Fruit fly (Drosophila melanogaster) whole organism, embryonic: ENCODE data around the gene CG12016.

ENCODE experiments used
- BtbVII ChIP-seq: fragments of 200-800 bp; sonication (Bioruptor generic); optimal IDR thresholded peaks from 3 replicates; lab custom pipeline; 2017; ENCODE audit warnings: missing biosample characterization, mild to moderate bottlenecking, missing genetic modification characterization
- CG12104 ChIP-seq: fragments of 200-800 bp; sonication (Bioruptor generic); optimal IDR thresholded peaks from 3 replicates; lab custom pipeline; 2016; ENCODE audit warnings: missing biosample characterization, missing genetic modification characterization
- CG12155 ChIP-seq: fragments of 200-800 bp; sonication (Bioruptor generic); optimal IDR thresholded peaks from 3 replicates; lab custom pipeline; 2016; ENCODE audit warnings: missing biosample characterization, missing genetic modification characterization
- CG14860 ChIP-seq: fragments of 200-800 bp; sonication (Bioruptor generic); IDR thresholded peaks from 3 replicates; pipeline ENCODE4 v1.3.6; 2022; ENCODE audit warnings: missing biosample characterization, missing genetic modification characterization; ENCODE audit not compliant: partially characterized antibody
- CG14965 ChIP-seq: fragments of 200-800 bp; sonication (Bioruptor generic); optimal IDR thresholded peaks from 2 replicates; lab custom pipeline; 2016; ENCODE audit warnings: missing biosample characterization, missing genetic modification characterization, borderline replicate concordance
- CG17359 ChIP-seq: fragments of 200-800 bp; sonication (Bioruptor generic); optimal IDR thresholded peaks from 3 replicates; lab custom pipeline; 2018; ENCODE audit warnings: missing biosample characterization, mild to moderate bottlenecking, missing genetic modification characterization, moderate library complexity
- CG17568 ChIP-seq: fragments of 200-800 bp; sonication (Bioruptor generic); optimal IDR thresholded peaks from 2 replicates; lab custom pipeline; 2018; ENCODE audit warnings: missing biosample characterization, mild to moderate bottlenecking, missing genetic modification characterization, moderate library complexity
- CG3407 ChIP-seq: fragments of 200-800 bp; sonication (Bioruptor generic); optimal IDR thresholded peaks from 2 replicates; lab custom pipeline; 2018; ENCODE audit warnings: missing biosample characterization, mild to moderate bottlenecking, missing genetic modification characterization
- CG34376 ChIP-seq: fragments of 200-800 bp; sonication (Bioruptor generic); optimal IDR thresholded peaks from 2 replicates; lab custom pipeline; 2018; ENCODE audit warnings: missing biosample characterization, mild to moderate bottlenecking, missing genetic modification characterization
- CG42726 ChIP-seq: fragments of 200-800 bp; sonication (Bioruptor generic); IDR thresholded peaks from 2 replicates; pipeline ENCODE4 v1.3.6; 2022; ENCODE audit warnings: missing biosample characterization, missing genetic modification characterization; ENCODE audit not compliant: partially characterized antibody
- CG4282 ChIP-seq: fragments of 200-800 bp; sonication (Bioruptor generic); optimal IDR thresholded peaks from 2 replicates; lab custom pipeline; 2016; ENCODE audit warnings: missing biosample characterization, missing genetic modification characterization
- CG43689 ChIP-seq: fragments of 200-800 bp; sonication (Bioruptor generic); IDR thresholded peaks from 2 replicates; pipeline ENCODE4 v1.3.6; 2022; ENCODE audit warnings: missing biosample characterization, missing genetic modification characterization
- CG4707 ChIP-seq: fragments of 200-800 bp; sonication (Bioruptor generic); optimal IDR thresholded peaks from 2 replicates; lab custom pipeline; 2018; ENCODE audit warnings: missing biosample characterization, mild to moderate bottlenecking, missing genetic modification characterization, moderate library complexity
- CG4730 ChIP-seq: fragments of 200-800 bp; sonication (Bioruptor generic); IDR thresholded peaks from 2 replicates; pipeline ENCODE4 v1.3.6; 2022; ENCODE audit warnings: missing biosample characterization, missing genetic modification characterization
- CG7839 ChIP-seq: fragments of 200-800 bp; sonication (Bioruptor generic); optimal IDR thresholded peaks from 3 replicates; lab custom pipeline; 2018; ENCODE audit warnings: missing biosample characterization, mild to moderate bottlenecking, missing genetic modification characterization, moderate library complexity
- CG7928 ChIP-seq: fragments of 200-800 bp; sonication (Bioruptor generic); optimal IDR thresholded peaks from 2 replicates; lab custom pipeline; 2017; ENCODE audit warnings: missing biosample characterization, mild to moderate bottlenecking, missing genetic modification characterization
- CG7987 ChIP-seq: fragments of 200-800 bp; sonication (Bioruptor generic); optimal IDR thresholded peaks from 2 replicates; lab custom pipeline; 2018; ENCODE audit warnings: missing biosample characterization, mild to moderate bottlenecking, missing genetic modification characterization, moderate library complexity
- CG8359 ChIP-seq: fragments of 200-800 bp; sonication (Bioruptor generic); optimal IDR thresholded peaks from 2 replicates; lab custom pipeline; 2017; ENCODE audit warnings: missing biosample characterization, mild to moderate bottlenecking, missing genetic modification characterization, borderline replicate concordance
- CG9215 ChIP-seq: fragments of 200-800 bp; sonication (Bioruptor generic); IDR thresholded peaks from 2 replicates; pipeline ENCODE4 v1.3.6; 2022; ENCODE audit warnings: missing biosample characterization, missing genetic modification characterization
- Chrac-16 ChIP-seq: fragments of 200-800 bp; sonication (Bioruptor generic); optimal IDR thresholded peaks from 3 replicates; lab custom pipeline; 2016; ENCODE audit warnings: missing biosample characterization, missing genetic modification characterization
- Dp ChIP-seq: fragments of 200-800 bp; sonication (Bioruptor generic); optimal IDR thresholded peaks from 2 replicates; lab custom pipeline; 2018; ENCODE audit warnings: missing biosample characterization, mild to moderate bottlenecking, missing genetic modification characterization, moderate library complexity
- GATAe ChIP-seq: fragments of 200-800 bp; sonication (Bioruptor generic); conservative IDR thresholded peaks from 2 replicates; pipeline ENCODE4 v1.3.6; 2022; ENCODE audit warnings: missing biosample characterization, missing genetic modification characterization
- HLH54F ChIP-seq: fragments of 200-800 bp; sonication (Bioruptor generic); optimal IDR thresholded peaks from 3 replicates; lab custom pipeline; 2016; ENCODE audit warnings: missing biosample characterization, missing genetic modification characterization
- Hr51 ChIP-seq, 2 experiments: fragments of 200-800 bp; sonication (Bioruptor generic); optimal IDR thresholded peaks; 2 replicates in 1 of 2; 3 replicates in 1 of 2; lab custom pipeline; 2016 to 2018; ENCODE audit warnings: missing biosample characterization in 2 of 2, missing genetic modification characterization in 2 of 2, mild to moderate bottlenecking in 1 of 2, moderate library complexity in 1 of 2
- Med ChIP-seq: fragments of 200-800 bp; sonication (Bioruptor generic); peaks from one replicate; lab custom pipeline; 2016; ENCODE audit warnings: missing biosample characterization, missing genetic modification characterization, mild to moderate bottlenecking, inconsistent platforms, moderate library complexity
- NC2α ChIP-seq: fragments of 200-800 bp; sonication (Bioruptor generic); optimal IDR thresholded peaks from 2 replicates; lab custom pipeline; 2016; ENCODE audit warnings: missing biosample characterization, missing genetic modification characterization
- Nf-YC ChIP-seq: fragments of 200-800 bp; optimal IDR thresholded peaks from 3 replicates; lab custom pipeline; 2019; ENCODE audit warnings: missing biosample characterization, mild to moderate bottlenecking, missing genetic modification characterization, moderate library complexity
- Oli ChIP-seq: fragments of 200-800 bp; sonication (Bioruptor generic); optimal IDR thresholded peaks from 2 replicates; lab custom pipeline; 2018; ENCODE audit warnings: missing biosample characterization, mild to moderate bottlenecking, missing genetic modification characterization, moderate library complexity
- croc ChIP-seq: fragments of 200-800 bp; sonication (Bioruptor generic); conservative IDR thresholded peaks from 3 replicates; pipeline ENCODE4 v1.3.6; 2022; ENCODE audit warnings: missing biosample characterization, missing genetic modification characterization
- dati ChIP-seq: fragments of 200-800 bp; sonication (Bioruptor generic); IDR thresholded peaks from 2 replicates; pipeline ENCODE4 v1.3.6; 2022; ENCODE audit warnings: missing biosample characterization, missing genetic modification characterization
- ems ChIP-seq: fragments of 200-800 bp; sonication (Bioruptor generic); optimal IDR thresholded peaks from 3 replicates; lab custom pipeline; 2016; ENCODE audit warnings: missing biosample characterization, missing genetic modification characterization
- exex ChIP-seq: fragments of 200-800 bp; sonication (Bioruptor generic); optimal IDR thresholded peaks from 4 replicates; lab custom pipeline; 2018; ENCODE audit warnings: missing biosample characterization, mild to moderate bottlenecking, missing genetic modification characterization, moderate library complexity
- eyg ChIP-seq: fragments of 200-800 bp; sonication (Bioruptor generic); optimal IDR thresholded peaks from 3 replicates; lab custom pipeline; 2016; ENCODE audit warnings: missing biosample characterization, missing genetic modification characterization
- gfzf ChIP-seq: fragments of 200-800 bp; sonication (Bioruptor generic); optimal IDR thresholded peaks from 2 replicates; lab custom pipeline; 2016; ENCODE audit warnings: missing biosample characterization, mild to moderate bottlenecking, missing genetic modification characterization, moderate library complexity
- kah ChIP-seq: fragments of 200-800 bp; sonication (Bioruptor generic); optimal IDR thresholded peaks from 2 replicates; lab custom pipeline; 2018; ENCODE audit warnings: missing biosample characterization, mild to moderate bottlenecking, missing genetic modification characterization
- klu ChIP-seq: fragments of 200-800 bp; sonication (Bioruptor generic); IDR thresholded peaks from 2 replicates; pipeline ENCODE4 v1.3.6; 2022; ENCODE audit warnings: missing biosample characterization, missing genetic modification characterization
- lab ChIP-seq: fragments of 200-800 bp; sonication (Bioruptor generic); optimal IDR thresholded peaks from 3 replicates; lab custom pipeline; 2017; ENCODE audit warnings: missing biosample characterization, missing genetic modification characterization, mild to moderate bottlenecking, moderate library complexity, missing genetic modification reagents
- lbe ChIP-seq: fragments of 200-800 bp; sonication (Bioruptor generic); optimal IDR thresholded peaks from 2 replicates; lab custom pipeline; 2016; ENCODE audit warnings: missing biosample characterization, mild to moderate bottlenecking, missing genetic modification characterization
- maf-S ChIP-seq: fragments of 200-800 bp; sonication (Bioruptor generic); optimal IDR thresholded peaks from 2 replicates; lab custom pipeline; 2016; ENCODE audit warnings: missing biosample characterization, missing genetic modification characterization
- mirr ChIP-seq: fragments of 200-800 bp; sonication (Bioruptor generic); optimal IDR thresholded peaks from 3 replicates; lab custom pipeline; 2018; ENCODE audit warnings: missing biosample characterization, mild to moderate bottlenecking, missing genetic modification characterization
- nau ChIP-seq: fragments of 200-800 bp; sonication (Bioruptor generic); optimal IDR thresholded peaks from 3 replicates; lab custom pipeline; 2017; ENCODE audit warnings: missing biosample characterization, mild to moderate bottlenecking, missing genetic modification characterization, missing genetic modification reagents
- nerfin-1 ChIP-seq: fragments of 200-800 bp; sonication (Bioruptor generic); optimal IDR thresholded peaks from 3 replicates; lab custom pipeline; 2019; ENCODE audit warnings: missing biosample characterization, mild to moderate bottlenecking, missing genetic modification characterization, moderate library complexity
- otp ChIP-seq: fragments of 200-800 bp; sonication (Bioruptor generic); IDR thresholded peaks from 3 replicates; pipeline ENCODE4, ENCODE4 v1.3.6; 2022; ENCODE audit warnings: missing biosample characterization, missing genetic modification characterization
- pfk ChIP-seq: fragments of 200-800 bp; sonication (Bioruptor generic); optimal IDR thresholded peaks from 2 replicates; lab custom pipeline; 2018; ENCODE audit warnings: missing biosample characterization, mild to moderate bottlenecking, missing genetic modification characterization, moderate library complexity
- ro ChIP-seq: fragments of 200-800 bp; sonication (Bioruptor generic); IDR thresholded peaks from 2 replicates; pipeline ENCODE4 v1.3.6; 2022; ENCODE audit warnings: missing biosample characterization, missing genetic modification characterization
- sens ChIP-seq: fragments of 200-800 bp; sonication (Bioruptor generic); peaks from one replicate; lab custom pipeline; 2016; ENCODE audit warnings: missing biosample characterization, missing genetic modification characterization
- sob ChIP-seq: fragments of 200-800 bp; sonication (Bioruptor generic); IDR thresholded peaks from 2 replicates; pipeline ENCODE4 v1.3.6; 2022; ENCODE audit warnings: missing biosample characterization, missing genetic modification characterization
- sqz ChIP-seq: fragments of 200-800 bp; sonication (Bioruptor generic); optimal IDR thresholded peaks from 3 replicates; lab custom pipeline; 2018; ENCODE audit warnings: missing biosample characterization, mild to moderate bottlenecking, missing genetic modification characterization
- toy ChIP-seq: fragments of 200-800 bp; sonication (Bioruptor generic); IDR thresholded peaks from 2 replicates; pipeline ENCODE4 v1.3.6; 2022; ENCODE audit warnings: missing biosample characterization, missing genetic modification characterization
- ttk ChIP-seq: fragments of 200-800 bp; sonication (Bioruptor generic); IDR thresholded peaks from 2 replicates; pipeline ENCODE4 v2.1.2; 2022; ENCODE audit warnings: missing biosample characterization, missing genetic modification characterization
- zf30C ChIP-seq: fragments of 200-800 bp; sonication (Bioruptor generic); optimal IDR thresholded peaks from 3 replicates; lab custom pipeline; 2018; ENCODE audit warnings: missing biosample characterization, mild to moderate bottlenecking, missing genetic modification characterization

The CG12016 gene

DNA sequence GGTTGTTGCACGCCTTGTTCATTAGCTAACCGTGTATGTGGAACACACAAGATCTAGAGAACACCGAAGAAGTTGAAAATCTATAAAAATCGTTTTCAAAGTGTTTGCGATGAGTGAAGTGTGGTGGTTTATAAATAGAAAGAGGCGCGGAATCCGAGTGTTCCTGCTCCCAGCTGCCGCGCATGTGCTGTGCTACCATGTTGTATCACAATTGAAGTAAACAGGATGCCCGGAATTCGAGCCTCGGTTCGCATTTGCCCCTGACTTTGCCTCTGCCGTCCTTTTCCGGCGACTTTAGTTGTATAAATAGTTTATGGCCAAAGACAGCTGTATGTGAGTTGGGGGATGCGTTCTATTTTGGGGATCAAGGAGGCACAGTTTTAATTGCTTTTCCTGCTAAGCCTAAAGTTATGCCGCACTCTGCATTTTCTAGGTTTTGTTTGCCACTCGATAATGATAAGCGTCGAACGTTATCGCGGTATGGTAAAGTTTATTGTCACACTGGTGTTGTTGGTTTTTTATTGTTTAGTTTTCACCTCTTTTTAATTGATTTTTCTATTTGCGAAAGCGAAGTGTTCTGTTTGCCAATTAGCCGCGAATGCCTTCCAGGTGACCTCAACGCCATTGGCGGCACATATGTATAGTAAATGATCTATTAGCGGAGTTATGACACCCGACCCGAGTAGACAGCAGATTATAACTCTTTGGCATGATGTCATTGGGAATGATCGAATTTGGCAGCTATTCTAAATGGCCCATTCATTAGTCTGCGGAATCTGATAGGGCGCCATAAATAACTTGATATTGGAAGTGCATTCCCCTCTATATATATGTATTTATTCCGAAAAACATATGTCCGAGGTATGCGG lies 29.8 kb downstream of the CG12016 start (continued):
- TF ChIP-seq nerfin-1 (tag; lab: Kevin White, UChicago) (no peak), CG8359 (GFP tag; lab: Kevin White, UChicago) (no peak), ro (no peak), Dp (no peak), Oli (no peak), croc (GFP tag; lab: Robert Waterston, UW) (no peak), CG4730 (GFP tag; lab: Robert Waterston, UW) (no peak), gfzf (GFP tag; lab: Kevin White, UChicago) (no peak), CG12155 (GFP tag; lab: Kevin White, UChicago) (no peak), CG4282 (GFP tag; lab: Kevin White, UChicago) (no peak), sob (GFP tag; lab: Robert Waterston, UW) (no peak), eyg (GFP tag; lab: Kevin White, UChicago) (no peak), zf30C (GFP tag; lab: Kevin White, UChicago) (no peak), exex (peak; percentile 94), CG9215 (GFP tag; lab: Robert Waterston, UW) (no peak), CG3407 (no peak), klu (GFP tag; lab: Robert Waterston, UW) (no peak), CG12104 (GFP tag; lab: Kevin White, UChicago) (no peak), CG17359 (tag; lab: Kevin White, UChicago) (no peak), CG42726 (GFP tag; lab: Robert Waterston, UW) (no peak), sens (GFP tag; lab: Kevin White, UChicago) (peak; percentile 8), HLH54F (GFP tag; lab: Kevin White, UChicago) (no peak), CG14860 (GFP tag; lab: Robert Waterston, UW) (no peak), kah (GFP tag; lab: Kevin White, UChicago) (no peak), CG7928 (GFP tag; lab: Kevin White, UChicago) (no peak), Chrac-16 (GFP tag; lab: Kevin White, UChicago) (no peak), nau (GFP tag; lab: Kevin White, UChicago) (no peak), ems (GFP tag; lab: Kevin White, UChicago) (no peak), maf-S (GFP tag; lab: Kevin White, UChicago) (no peak), CG43689 (GFP tag; lab: Robert Waterston, UW) (no peak), CG17568 (GFP tag; lab: Kevin White, UChicago) (no peak), NC2α (no peak)

DNA sequence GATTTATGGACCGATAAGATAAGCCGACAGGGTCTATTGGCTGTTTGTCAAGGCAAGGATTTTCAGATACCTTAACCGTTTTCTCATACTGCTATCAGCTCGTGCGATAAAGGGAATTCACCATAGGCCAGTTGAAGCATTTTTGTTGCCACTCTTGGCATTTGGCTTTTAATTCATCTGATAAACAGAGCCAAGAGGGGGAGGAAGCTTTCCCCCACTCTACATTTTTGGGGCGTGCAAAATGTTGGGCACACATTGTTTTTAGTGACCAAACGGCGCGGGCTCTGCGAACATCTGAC lies 30.4 kb downstream of the CG12016 start:
- TF ChIP-seq toy (no peak), CG14965 (GFP tag; lab: Kevin White, UChicago) (no peak), CG34376 (GFP tag; lab: Kevin White, UChicago) (peak; percentile 94), CG7987 (GFP tag; lab: Kevin White, UChicago) (no peak), CG4707 (no peak), BtbVII (peak; percentile 30), CG7839 (tag; lab: Kevin White, UChicago) (no peak), Med (GFP tag; lab: Kevin White, UChicago) (peak; percentile 20), otp (no peak), mirr (GFP tag; lab: Kevin White, UChicago) (peak; percentile 62), ttk (GFP tag; lab: Robert Waterston, UW) (no peak), Nf-YC (peak; percentile 8), lbe (GFP tag; lab: Kevin White, UChicago) (no peak), GATAe (peak; percentile 72), dati (GFP tag; lab: Robert Waterston, UW) (no peak), sqz (GFP tag; lab: Kevin White, UChicago) (no peak), pfk (GFP tag; lab: Kevin White, UChicago) (no peak), Hr51 (GFP tag; optimal IDR thresholded peaks at IDR 0.05; lab: Kevin White, UChicago) (no peak), lab (GFP tag; lab: Kevin White, UChicago) (peak; percentile 5)
